Fruit fly (Drosophila melanogaster): ENCODE results near the gene CG18304.

Gene CG18304

dm6 chr2L:6918517-6919202 is 24.0 kb downstream of the CG18304 start, which contains the start of gene nop5:
nop5 (minus strand) TSS chr2L:6918743.
- TF ChIP-seq insv (optimal IDR thresholded peaks at IDR 0.05) (no peak), ttk (optimal IDR thresholded peaks at IDR 0.05) (no peak), h (optimal IDR thresholded peaks at IDR 0.05) (no peak), Myc (optimal IDR thresholded peaks at IDR 0.05) (no peak), psq (optimal IDR thresholded peaks at IDR 0.05) (no peak), Sin3A (optimal IDR thresholded peaks at IDR 0.05) (no peak)

- TF ChIP-seq Myc (optimal IDR thresholded peaks at IDR 0.05) (no peak), insv (optimal IDR thresholded peaks at IDR 0.05) (no peak), ttk (optimal IDR thresholded peaks at IDR 0.05) (no peak), psq (optimal IDR thresholded peaks at IDR 0.05) (no peak), h (optimal IDR thresholded peaks at IDR 0.05) (no peak), Sin3A (optimal IDR thresholded peaks at IDR 0.05) (no peak)
These were observed 26.3 kb downstream of the CG18304 start, which contains the start of gene CG32829 for dm6 chr2L:6916345-6916744. CG32829 (minus strand) TSS chr2L:6916445.

dm6 chr2L:6913964-6914363 is 28.6 kb downstream of the CG18304 start, which contains the start of gene Wee1:
Wee1 (minus strand) TSS chr2L:6914138.
- TF ChIP-seq ttk (optimal IDR thresholded peaks at IDR 0.05), result no peak
- no peak for TF ChIP-seq Myc (optimal IDR thresholded peaks at IDR 0.05)
- TF ChIP-seq insv (optimal IDR thresholded peaks at IDR 0.05), result no peak

dm6 chr2L:6907761-6908160 is 34.9 kb downstream of the CG18304 start, which contains the start of the genes Polr1F and Rat1:
Polr1F (minus strand) TSS chr2L:6907844.
Rat1 (plus strand) TSS chr2L:6908083.
- TF ChIP-seq insv (optimal IDR thresholded peaks at IDR 0.05) (no peak), Myc (optimal IDR thresholded peaks at IDR 0.05) (no peak), ttk (optimal IDR thresholded peaks at IDR 0.05) (no peak), h (optimal IDR thresholded peaks at IDR 0.05) (no peak)
